Worm (Caenorhabditis elegans): ENCODE data around the gene srj-14.

DNA sequence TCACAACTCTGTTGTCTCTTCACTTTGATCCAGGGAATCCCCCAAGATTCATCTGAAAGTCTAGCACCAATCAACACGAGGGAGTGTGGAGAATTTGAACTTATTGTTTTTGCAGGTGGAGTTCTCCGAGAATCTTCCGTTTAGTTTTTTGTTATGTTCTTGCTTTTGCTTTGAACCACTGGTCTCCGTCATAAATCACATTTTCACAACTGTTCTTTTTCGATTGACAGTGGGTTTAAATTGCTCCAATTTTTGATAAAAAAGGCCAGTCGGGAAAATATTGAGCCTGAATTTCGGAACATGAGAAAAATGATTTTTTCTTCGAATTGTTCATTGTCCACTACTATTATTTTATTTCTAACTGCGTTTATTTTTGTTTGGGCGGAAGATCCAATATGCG, 47.6 kb upstream of the srj-14 start, which contains the start of gene F10G2.10:
- TF ChIP-seq dve-1 (tag; optimal IDR thresholded peaks at IDR 0.05) (no peak), dmd-4 (tag; optimal IDR thresholded peaks at IDR 0.05; ENCODE audit: borderline replicate concordance) (no peak), ceh-45 (GFP tag; IDR thresholded peaks at IDR 0.05) (no peak)
